Fruit fly (Drosophila melanogaster) Kc167 (cell line): ENCODE results near the gene Mettl5.

Experiments
- Myc ChIP-seq: fragments of >200 bp; optimal IDR thresholded peaks from 2 replicates; lab custom pipeline; 2017; ENCODE audit warnings: missing external identifiers
- Sin3A ChIP-seq: fragments of >200 bp; optimal IDR thresholded peaks from 2 replicates; lab custom pipeline; 2018; ENCODE audit warnings: missing external identifiers
- h ChIP-seq: fragments of >200 bp; optimal IDR thresholded peaks from 3 replicates; lab custom pipeline; 2018; ENCODE audit warnings: missing external identifiers
- insv ChIP-seq: fragments of >200 bp; optimal IDR thresholded peaks from 3 replicates; lab custom pipeline; 2018; ENCODE audit warnings: missing external identifiers
- psq ChIP-seq: fragments of >200 bp; optimal IDR thresholded peaks from 2 replicates; lab custom pipeline; 2017; ENCODE audit warnings: missing external identifiers
- ttk ChIP-seq: sonication (Bioruptor generic); optimal IDR thresholded peaks from 2 replicates; lab custom pipeline; 2017; ENCODE audit warnings: missing external identifiers

The Mettl5 gene

dm6 chr3L:19264141-19264487 lies 548 bp downstream of the Mettl5 start, which contains the start of gene Max:
TSS of gene Max (minus strand) at chr3L:19264184.
- no peak for TF ChIP-seq Myc (lab: Kevin White, UChicago)
- TF ChIP-seq insv (lab: Kevin White, UChicago), result no peak
- TF ChIP-seq Sin3A (lab: Kevin White, UChicago), result no peak
- no peak for TF ChIP-seq psq (lab: Kevin White, UChicago)
- no peak for TF ChIP-seq ttk
- no peak for TF ChIP-seq h (lab: Kevin White, UChicago)

- no peak for TF ChIP-seq Myc (lab: Kevin White, UChicago)
- TF ChIP-seq h (lab: Kevin White, UChicago), result no peak
- no peak for TF ChIP-seq ttk
- no peak for TF ChIP-seq Sin3A (lab: Kevin White, UChicago)
Measured at dm6 chr3L:19265761-19266160, 2.2 kb downstream of the Mettl5 start, which contains the start of gene CG45081. TSS of gene CG45081 (plus strand) at chr3L:19266061.

- TF ChIP-seq h (lab: Kevin White, UChicago) (no peak), Myc (lab: Kevin White, UChicago) (no peak), ttk (no peak), psq (lab: Kevin White, UChicago) (no peak), Sin3A (lab: Kevin White, UChicago) (no peak), insv (lab: Kevin White, UChicago) (no peak)
Measured at dm6 chr3L:19268720-19269401, 5.3 kb downstream of the Mettl5 start, which contains the start of the genes Aldh7A1 and CG14085. TSS of gene Aldh7A1 (minus strand) at chr3L:19268913. TSS of gene CG14085 (plus strand) at chr3L:19269351.

dm6 chr3L:19270542-19270941 lies 7.0 kb downstream of the Mettl5 start, which contains the start of gene CG14088:
TSS of gene CG14088 (minus strand) at chr3L:19270642.
- TF ChIP-seq Myc (lab: Kevin White, UChicago), result no peak
- TF ChIP-seq h (lab: Kevin White, UChicago), result no peak
- no peak for TF ChIP-seq psq (lab: Kevin White, UChicago)
- no peak for TF ChIP-seq ttk
- no peak for TF ChIP-seq insv (lab: Kevin White, UChicago)
- TF ChIP-seq Sin3A (lab: Kevin White, UChicago), result no peak

dm6 chr3L:19275491-19275890 lies 11.9 kb downstream of the Mettl5 start, which contains the start of gene CG14086:
TSS of gene CG14086 (plus strand) at chr3L:19275791.
- no peak for TF ChIP-seq h (lab: Kevin White, UChicago)
- no peak for TF ChIP-seq insv (lab: Kevin White, UChicago)
- TF ChIP-seq Sin3A (lab: Kevin White, UChicago), result no peak
- TF ChIP-seq psq (lab: Kevin White, UChicago), result no peak
- no peak for TF ChIP-seq Myc (lab: Kevin White, UChicago)
- TF ChIP-seq ttk, result no peak

- no peak for TF ChIP-seq Myc (lab: Kevin White, UChicago)
- TF ChIP-seq Sin3A (lab: Kevin White, UChicago), result no peak
- TF ChIP-seq h (lab: Kevin White, UChicago), result no peak
- no peak for TF ChIP-seq insv (lab: Kevin White, UChicago)
- TF ChIP-seq ttk, result no peak
- no peak for TF ChIP-seq psq (lab: Kevin White, UChicago)
Measured at dm6 chr3L:19280283-19280682, 16.7 kb downstream of the Mettl5 start.

- TF ChIP-seq Sin3A (lab: Kevin White, UChicago) (no peak), ttk (no peak), psq (lab: Kevin White, UChicago) (no peak), Myc (lab: Kevin White, UChicago) (no peak), insv (lab: Kevin White, UChicago) (no peak), h (lab: Kevin White, UChicago) (no peak)
Measured at dm6 chr3L:19280700-19281099, 17.1 kb downstream of the Mettl5 start, which contains the start of gene CG14089. TSS of gene CG14089 (minus strand) at chr3L:19280800.

- TF ChIP-seq ttk (no peak), psq (lab: Kevin White, UChicago) (no peak), Myc (lab: Kevin White, UChicago) (no peak), insv (lab: Kevin White, UChicago) (no peak), h (lab: Kevin White, UChicago) (no peak), Sin3A (lab: Kevin White, UChicago) (no peak)
Measured at dm6 chr3L:19288395-19288969, 24.9 kb downstream of the Mettl5 start.

dm6 chr3L:19289411-19289810 lies 25.8 kb downstream of the Mettl5 start:
- TF ChIP-seq ttk (no peak), psq (lab: Kevin White, UChicago) (no peak), Sin3A (lab: Kevin White, UChicago) (no peak), insv (lab: Kevin White, UChicago) (no peak), h (lab: Kevin White, UChicago) (no peak), Myc (lab: Kevin White, UChicago) (no peak)

- TF ChIP-seq psq (lab: Kevin White, UChicago) (no peak), insv (lab: Kevin White, UChicago) (no peak), Myc (lab: Kevin White, UChicago) (no peak), h (lab: Kevin White, UChicago) (no peak), ttk (no peak), Sin3A (lab: Kevin White, UChicago) (no peak)
Measured at dm6 chr3L:19291465-19292413, 28.2 kb downstream of the Mettl5 start.
